Worm (Caenorhabditis elegans) whole organism, L4 larva: ENCODE data around the gene C32B5.6.
"Not testable (repeated sequence)": the region's sequence is repeated elsewhere in the genome, so short reads cannot be mapped to it uniquely, and the experiment has no call there.

Experiments
- F44E2.7 ChIP-seq: fragments of 200-800 bp; sonication (Bioruptor generic); IDR thresholded peaks from 2 replicates; pipeline ENCODE4 v2.1.2; 2022; ENCODE audit warnings: missing genetic modification characterization, missing compliant biosample characterization
- T20F7.1 ChIP-seq: fragments of 200-800 bp; sonication (Bioruptor generic); optimal IDR thresholded peaks from 2 replicates; lab custom pipeline; 2018; ENCODE audit warnings: mild to moderate bottlenecking, missing genetic modification characterization, missing compliant biosample characterization
- Y5F2A.4 ChIP-seq: fragments of 200-800 bp; sonication (Bioruptor generic); optimal IDR thresholded peaks from 2 replicates; lab custom pipeline; 2018; ENCODE audit warnings: mild to moderate bottlenecking, missing genetic modification characterization, missing compliant biosample characterization
- aha-1 ChIP-seq: fragments of 150-350 bp; peaks from one replicate; lab custom pipeline; 2014; ENCODE audit warnings: missing biosample characterization, missing genetic modification characterization
- lsy-2 ChIP-seq, 2 experiments: fragments of 150-350 bp in 1 of 2; sonication (generic microtip) in 1 of 2; optimal IDR thresholded peaks; 2 replicates each; lab custom pipeline; 2014 to 2017; ENCODE audit warnings: missing biosample characterization in 2 of 2, missing genetic modification characterization in 2 of 2
- nhr-6 ChIP-seq: fragments of 150-350 bp; optimal IDR thresholded peaks from 2 replicates; lab custom pipeline; 2014; ENCODE audit warnings: missing biosample characterization, missing genetic modification characterization
- nhr-77 ChIP-seq: fragments of 150-350 bp; optimal IDR thresholded peaks from 2 replicates; lab custom pipeline; 2014; ENCODE audit warnings: missing biosample characterization, missing genetic modification characterization
- pha-4 ChIP-seq, 2 experiments: fragments of 150-350 bp in 1 of 2; fragments of 200-800 bp in 1 of 2; sonication (Bioruptor generic) in 1 of 2; IDR thresholded peaks in 1 of 2; optimal IDR thresholded peaks in 1 of 2; 2 replicates each; pipeline versions ENCODE4 v1.3.6 to Lab custom; 2014 to 2022; ENCODE audit warnings: missing genetic modification characterization in 2 of 2, missing genetic modification reagents in 2 of 2, missing biosample characterization in 1 of 2, missing compliant biosample characterization in 1 of 2
- skn-1 ChIP-seq: fragments of 150-350 bp; optimal IDR thresholded peaks from 2 replicates; lab custom pipeline; 2014; ENCODE audit warnings: missing biosample characterization, missing genetic modification characterization
- snpc-4 ChIP-seq: fragments of 150-350 bp; optimal IDR thresholded peaks from 2 replicates; lab custom pipeline; 2014; ENCODE audit warnings: missing biosample characterization, missing genetic modification characterization
- spr-1 ChIP-seq: sonication (generic microtip); optimal IDR thresholded peaks from 2 replicates; lab custom pipeline; 2016; ENCODE audit warnings: mild to moderate bottlenecking, missing genetic modification characterization, missing compliant biosample characterization
- unc-130 ChIP-seq: sonication (generic microtip); optimal IDR thresholded peaks from 2 replicates; lab custom pipeline; 2016; ENCODE audit warnings: missing genetic modification reagents, missing genetic modification characterization, missing compliant biosample characterization

DNA sequence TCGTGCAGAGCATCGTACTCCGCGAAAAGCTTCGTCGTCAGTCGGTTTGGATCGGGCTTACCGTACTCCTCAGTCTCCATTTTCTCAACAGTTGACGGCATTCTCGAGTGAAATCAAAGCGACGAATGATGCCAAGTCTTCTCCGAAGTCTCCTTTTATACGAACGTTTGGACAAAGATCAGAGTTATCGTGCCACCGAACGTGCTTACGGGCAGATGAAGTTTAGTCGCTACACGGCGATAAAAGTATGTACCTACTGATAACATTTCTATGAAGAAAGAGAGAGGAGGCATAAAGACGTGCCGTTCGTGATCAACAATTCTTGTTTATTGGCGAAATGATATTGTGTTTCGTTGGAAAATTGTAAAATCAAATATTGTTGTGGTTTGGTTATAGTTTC lies 38.2 kb downstream of the C32B5.6 start, which contains the start of gene F45D11.14:
- not testable (repeated sequence) for TF ChIP-seq Y5F2A.4 (GFP tag; lab: Kevin White, UChicago); unc-130 (GFP tag; lab: Kevin White, UChicago); skn-1 (tag; lab: Kevin White, UChicago); lsy-2 (tag; optimal IDR thresholded peaks at IDR 0.05; lab: Kevin White, UChicago); pha-4 (GFP tag; IDR thresholded peaks at IDR 0.05; lab: Robert Waterston, UW); pha-4 (tag; optimal IDR thresholded peaks at IDR 0.05; lab: Kevin White, UChicago); nhr-77 (tag; lab: Kevin White, UChicago); nhr-6 (tag; lab: Kevin White, UChicago); spr-1 (tag; lab: Kevin White, UChicago); snpc-4 (tag; lab: Kevin White, UChicago); T20F7.1 (GFP tag; lab: Kevin White, UChicago); F44E2.7 (GFP tag; lab: Robert Waterston, UW); aha-1 (tag; lab: Kevin White, UChicago)
